Fruit fly (Drosophila melanogaster) Kc167 (cell line): Measurements from ENCODE around the gene lectin-37Da.

Experiments used
- Myc ChIP-seq: fragments of >200 bp; optimal IDR thresholded peaks from 2 replicates; lab custom pipeline; 2017; ENCODE audit warnings: missing external identifiers
- insv ChIP-seq: fragments of >200 bp; optimal IDR thresholded peaks from 3 replicates; lab custom pipeline; 2018; ENCODE audit warnings: missing external identifiers

- TF ChIP-seq Myc: no peak
- TF ChIP-seq insv: no peak
Measured at dm6 chr2L:19406419-19406818, 11.7 kb upstream of the lectin-37Da start.
